Worm (Caenorhabditis elegans): ENCODE data around the gene F42A10.6.

DNA sequence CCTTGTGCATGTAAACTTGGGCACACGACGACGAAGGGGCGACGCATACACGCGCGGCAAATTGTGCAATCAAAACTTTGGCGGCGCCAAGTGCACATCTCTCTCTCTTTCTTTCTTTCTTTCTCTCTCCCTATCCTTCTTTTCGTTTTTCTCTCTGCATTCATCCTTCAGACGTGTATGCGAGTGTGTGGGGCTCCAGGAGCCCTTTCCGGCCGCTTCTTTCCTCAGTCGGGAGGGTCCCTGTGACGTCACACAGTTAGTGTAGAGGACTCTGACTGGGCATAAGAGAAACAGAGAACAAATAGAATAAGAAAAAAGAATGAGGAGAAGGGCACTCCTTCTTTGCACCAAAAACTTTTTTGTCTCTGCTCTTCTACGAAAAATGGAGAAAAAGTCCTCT is 39.2 kb downstream of the F42A10.6 start:
- TF ChIP-seq dao-5 (tag; optimal IDR thresholded peaks at IDR 0.05) (no peak), W03F9.2 (tag; optimal IDR thresholded peaks at IDR 0.05) (no peak), him-1 (tag; optimal IDR thresholded peaks at IDR 0.05) (peak; percentile 82)

All from whole organism, L4/young adult.